Fruit fly (Drosophila melanogaster): ENCODE data around the gene CG14543.

Gene CG14543

dm6 chr3R:26030562-26030961, 25.9 kb upstream of the CG14543 start:
- TF ChIP-seq CG32121 (GFP tag; IDR thresholded peaks at IDR 0.05) (no peak), CG12605 (GFP tag; IDR thresholded peaks at IDR 0.05) (no peak), CG8301 (tag; optimal IDR thresholded peaks at IDR 0.05) (no peak), CG14655 (GFP tag; optimal IDR thresholded peaks at IDR 0.05) (no peak), CG8159 (tag; optimal IDR thresholded peaks at IDR 0.05) (no peak), CG13204 (GFP tag; optimal IDR thresholded peaks at IDR 0.05) (no peak), CG10348 (GFP tag; IDR thresholded peaks at IDR 0.05) (no peak), CG15710 (tag; optimal IDR thresholded peaks at IDR 0.05) (no peak)

dm6 chr3R:26031968-26032610, 24.3 kb upstream of the CG14543 start:
- TF ChIP-seq D1 (tag; optimal IDR thresholded peaks at IDR 0.05) (no peak), gl (tag; optimal IDR thresholded peaks at IDR 0.05) (no peak), CG4496 (GFP tag; IDR thresholded peaks at IDR 0.05) (no peak), CG34367 (tag; optimal IDR thresholded peaks at IDR 0.05) (no peak), CG15710 (tag; optimal IDR thresholded peaks at IDR 0.05) (no peak), CG8159 (tag; optimal IDR thresholded peaks at IDR 0.05) (no peak), Ets98B (GFP tag; IDR thresholded peaks at IDR 0.05) (no peak), EcR (GFP tag; optimal IDR thresholded peaks at IDR 0.05) (peak; percentile 60)

- no peak for TF ChIP-seq CG14655 (GFP tag; optimal IDR thresholded peaks at IDR 0.05)
- TF ChIP-seq rn (GFP tag; IDR thresholded peaks at IDR 0.05) = no peak
- TF ChIP-seq CG17806 (tag; optimal IDR thresholded peaks at IDR 0.05) = no peak
- no peak for TF ChIP-seq CG13204 (GFP tag; optimal IDR thresholded peaks at IDR 0.05)
- no peak for TF ChIP-seq CG32121 (GFP tag; IDR thresholded peaks at IDR 0.05)
Observed at dm6 chr3R:26032611-26033001, 23.8 kb upstream of the CG14543 start.

- TF ChIP-seq EcR (GFP tag; optimal IDR thresholded peaks at IDR 0.05) (peak; percentile 0), Pif1B (GFP tag; optimal IDR thresholded peaks at IDR 0.05) (no peak), CG4496 (GFP tag; IDR thresholded peaks at IDR 0.05) (no peak), fd96Ca (GFP tag; IDR thresholded peaks at IDR 0.05) (no peak), rn (GFP tag; IDR thresholded peaks at IDR 0.05) (no peak), CG10348 (GFP tag; IDR thresholded peaks at IDR 0.05) (no peak), Snoo (tag; optimal IDR thresholded peaks at IDR 0.05) (peak; percentile 1), gl (tag; optimal IDR thresholded peaks at IDR 0.05) (no peak), Ets98B (GFP tag; IDR thresholded peaks at IDR 0.05) (no peak), Pif1A (GFP tag; optimal IDR thresholded peaks at IDR 0.05) (no peak), CG13204 (GFP tag; optimal IDR thresholded peaks at IDR 0.05) (peak; percentile 14), CG15710 (tag; optimal IDR thresholded peaks at IDR 0.05) (no peak), CG9948 (tag; optimal IDR thresholded peaks at IDR 0.05) (no peak), CG8159 (tag; optimal IDR thresholded peaks at IDR 0.05) (no peak), CG32121 (GFP tag; IDR thresholded peaks at IDR 0.05) (no peak), CG12605 (GFP tag; IDR thresholded peaks at IDR 0.05) (no peak), CG14655 (GFP tag; optimal IDR thresholded peaks at IDR 0.05) (no peak), D1 (tag; optimal IDR thresholded peaks at IDR 0.05) (no peak)
Observed at dm6 chr3R:26034643-26035368, 21.6 kb upstream of the CG14543 start.

- TF ChIP-seq CG8301 (tag; optimal IDR thresholded peaks at IDR 0.05) = no peak
- no peak for TF ChIP-seq CG34367 (tag; optimal IDR thresholded peaks at IDR 0.05)
- TF ChIP-seq Pif1A (GFP tag; optimal IDR thresholded peaks at IDR 0.05) = no peak
- no peak for TF ChIP-seq CG14655 (GFP tag; optimal IDR thresholded peaks at IDR 0.05)
- no peak for TF ChIP-seq Snoo (tag; optimal IDR thresholded peaks at IDR 0.05)
- no peak for TF ChIP-seq gl (tag; optimal IDR thresholded peaks at IDR 0.05)
- no peak for TF ChIP-seq CG15710 (tag; optimal IDR thresholded peaks at IDR 0.05)
- TF ChIP-seq Pif1B (GFP tag; optimal IDR thresholded peaks at IDR 0.05) = no peak
- no peak for TF ChIP-seq CG10348 (GFP tag; IDR thresholded peaks at IDR 0.05)
- TF ChIP-seq fd96Ca (GFP tag; IDR thresholded peaks at IDR 0.05) = no peak
- no peak for TF ChIP-seq rn (GFP tag; IDR thresholded peaks at IDR 0.05)
- TF ChIP-seq CG9948 (tag; optimal IDR thresholded peaks at IDR 0.05) = no peak
- no peak for TF ChIP-seq CG4496 (GFP tag; IDR thresholded peaks at IDR 0.05)
- no peak for TF ChIP-seq EcR (GFP tag; optimal IDR thresholded peaks at IDR 0.05)
- TF ChIP-seq CG17806 (tag; optimal IDR thresholded peaks at IDR 0.05) = no peak
- no peak for TF ChIP-seq CG32121 (GFP tag; IDR thresholded peaks at IDR 0.05)
- no peak for TF ChIP-seq Ets98B (GFP tag; IDR thresholded peaks at IDR 0.05)
- TF ChIP-seq D1 (tag; optimal IDR thresholded peaks at IDR 0.05) = no peak
Observed at dm6 chr3R:26035369-26035656, 21.1 kb upstream of the CG14543 start.

dm6 chr3R:26036153-26037144, 20.0 kb upstream of the CG14543 start:
- TF ChIP-seq CG4496 (GFP tag; IDR thresholded peaks at IDR 0.05) = peak; percentile 89
- TF ChIP-seq CG13204 (GFP tag; optimal IDR thresholded peaks at IDR 0.05) = peak; percentile 78
- TF ChIP-seq CG32121 (GFP tag; IDR thresholded peaks at IDR 0.05) = peak; percentile 36; the same call in 1 of the 2 replicates
- peak; percentile 95 for TF ChIP-seq CG15710 (tag; optimal IDR thresholded peaks at IDR 0.05)
- peak; percentile 90 for TF ChIP-seq D1 (tag; optimal IDR thresholded peaks at IDR 0.05)
- TF ChIP-seq CG8159 (tag; optimal IDR thresholded peaks at IDR 0.05) = peak; percentile 96
- TF ChIP-seq Pif1A (GFP tag; optimal IDR thresholded peaks at IDR 0.05) = peak; percentile 91
- TF ChIP-seq EcR (GFP tag; optimal IDR thresholded peaks at IDR 0.05) = peak; percentile 14
- TF ChIP-seq gl (tag; optimal IDR thresholded peaks at IDR 0.05) = peak; percentile 84
- TF ChIP-seq fd96Ca (GFP tag; IDR thresholded peaks at IDR 0.05) = no peak
- peak; percentile 87 for TF ChIP-seq CG34367 (tag; optimal IDR thresholded peaks at IDR 0.05)
- TF ChIP-seq CG12605 (GFP tag; IDR thresholded peaks at IDR 0.05) = peak; percentile 53
- TF ChIP-seq CG10348 (GFP tag; IDR thresholded peaks at IDR 0.05) = no peak
- TF ChIP-seq CG8301 (tag; optimal IDR thresholded peaks at IDR 0.05) = peak; percentile 92
- peak; percentile 90 for TF ChIP-seq CG9948 (tag; optimal IDR thresholded peaks at IDR 0.05)
- peak; percentile 90 for TF ChIP-seq Pif1B (GFP tag; optimal IDR thresholded peaks at IDR 0.05)
- peak; percentile 88 for TF ChIP-seq Snoo (tag; optimal IDR thresholded peaks at IDR 0.05)
- peak; percentile 91 for TF ChIP-seq CG14655 (GFP tag; optimal IDR thresholded peaks at IDR 0.05)
- peak; percentile 20; the same call in 1 of the 2 replicates for TF ChIP-seq Ets98B (GFP tag; IDR thresholded peaks at IDR 0.05)
- TF ChIP-seq rn (GFP tag; IDR thresholded peaks at IDR 0.05) = 0 out of 2 replicates have a peak, but pooled peaks have one; percentile 28
- TF ChIP-seq CG17806 (tag; optimal IDR thresholded peaks at IDR 0.05) = peak; percentile 91

Measured in whole organism, pupa.